Worm (Caenorhabditis elegans) whole organism, L4 larva: Measurements from ENCODE around the gene H18N23.2.

ENCODE experiments used
- T20F7.1 ChIP-seq: fragments of 200-800 bp; sonication (Bioruptor generic); optimal IDR thresholded peaks from 2 replicates; lab custom pipeline; 2018; ENCODE audit warnings: mild to moderate bottlenecking, missing genetic modification characterization, missing compliant biosample characterization
- Y48G9A.11 ChIP-seq: fragments of 200-800 bp; sonication (Bioruptor generic); IDR thresholded peaks from 2 replicates; pipeline ENCODE4 v1.3.6; 2022; ENCODE audit warnings: missing genetic modification reagents, missing genetic modification characterization, missing compliant biosample characterization
- ZK546.5 ChIP-seq, 2 experiments: sonication (generic microtip); optimal IDR thresholded peaks; 2 replicates each; lab custom pipeline; 2017; ENCODE audit warnings: missing biosample characterization in 2 of 2, missing genetic modification characterization in 2 of 2
- aha-1 ChIP-seq: fragments of 150-350 bp; peaks from one replicate; lab custom pipeline; 2014; ENCODE audit warnings: missing biosample characterization, missing genetic modification characterization
- arid-1 ChIP-seq: fragments of 200-800 bp; sonication (Bioruptor generic); conservative IDR thresholded peaks from 2 replicates; pipeline ENCODE4 v1.3.6; 2022; ENCODE audit warnings: missing genetic modification reagents, missing genetic modification characterization, missing compliant biosample characterization
- ceh-20 ChIP-seq: fragments of 200-800 bp; sonication (Bioruptor generic); IDR thresholded peaks from 2 replicates; pipeline ENCODE4 v1.3.6; 2022; ENCODE audit warnings: missing genetic modification reagents, missing genetic modification characterization, missing compliant biosample characterization
- ceh-28 ChIP-seq: fragments of 150-350 bp; optimal IDR thresholded peaks from 2 replicates; lab custom pipeline; 2014; ENCODE audit warnings: missing biosample characterization, missing genetic modification reagents, missing genetic modification characterization
- ceh-82 ChIP-seq: sonication (generic microtip); optimal IDR thresholded peaks from 2 replicates; lab custom pipeline; 2017; ENCODE audit warnings: missing biosample characterization, missing genetic modification characterization
- ces-1 ChIP-seq: fragments of 150-350 bp; sonication (generic microtip); optimal IDR thresholded peaks from 4 replicates; lab custom pipeline; 2014; ENCODE audit warnings: missing biosample characterization, missing genetic modification reagents, missing genetic modification characterization
- cey-2 ChIP-seq: sonication (generic microtip); optimal IDR thresholded peaks from 3 replicates; lab custom pipeline; 2017; ENCODE audit warnings: missing genetic modification characterization, mild to moderate bottlenecking, missing compliant biosample characterization, antibody characterized with exemption, borderline replicate concordance; ENCODE audit not compliant: insufficient read depth
- daf-12 ChIP-seq: fragments of 150-350 bp; optimal IDR thresholded peaks from 2 replicates; lab custom pipeline; 2014; ENCODE audit warnings: missing biosample characterization, missing genetic modification reagents, missing genetic modification characterization
- daf-16 ChIP-seq, 3 experiments: sonication (generic microtip); optimal IDR thresholded peaks; 2 replicates each; lab custom pipeline; 2016 to 2017; ENCODE audit warnings: missing genetic modification characterization in 3 of 3, missing genetic modification reagents in 3 of 3, mild to moderate bottlenecking in 2 of 3, missing compliant biosample characterization in 2 of 3, missing biosample characterization in 1 of 3, moderate library complexity in 1 of 3
- dmd-6 ChIP-seq: fragments of 200-800 bp; sonication (Bioruptor generic); IDR thresholded peaks from 2 replicates; pipeline ENCODE4 v1.3.6; 2022; ENCODE audit warnings: missing genetic modification reagents, missing genetic modification characterization, missing compliant biosample characterization
- dve-1 ChIP-seq: sonication (generic microtip); optimal IDR thresholded peaks from 2 replicates; lab custom pipeline; 2017; ENCODE audit warnings: antibody characterized with exemption, mild to moderate bottlenecking, missing genetic modification characterization, missing compliant biosample characterization; ENCODE audit not compliant: insufficient read depth
- egl-43 ChIP-seq: fragments of 200-800 bp; sonication (Bioruptor generic); IDR thresholded peaks from 2 replicates; pipeline ENCODE4 v1.3.6; 2022; ENCODE audit warnings: missing genetic modification reagents, missing genetic modification characterization, missing compliant biosample characterization
- gei-8 ChIP-seq: fragments of 200-800 bp; sonication (Bioruptor generic); optimal IDR thresholded peaks from 2 replicates; lab custom pipeline; 2018; ENCODE audit warnings: mild to moderate bottlenecking, missing genetic modification characterization, missing compliant biosample characterization
- hif-1 ChIP-seq, 2 experiments: sonication (generic microtip); optimal IDR thresholded peaks; 2 replicates each; lab custom pipeline; 2016 to 2017; ENCODE audit warnings: missing compliant biosample characterization in 2 of 2, missing genetic modification characterization in 2 of 2, missing genetic modification reagents in 2 of 2, missing genotype in 2 of 2, mild to moderate bottlenecking in 1 of 2
- hlh-11 ChIP-seq: fragments of 200-800 bp; sonication (Bioruptor generic); optimal IDR thresholded peaks from 2 replicates; lab custom pipeline; 2018; ENCODE audit warnings: mild to moderate bottlenecking, missing genetic modification characterization, missing compliant biosample characterization
- hlh-30 ChIP-seq: sonication (generic microtip); optimal IDR thresholded peaks from 2 replicates; lab custom pipeline; 2017; ENCODE audit warnings: antibody characterized with exemption, mild to moderate bottlenecking, missing genetic modification characterization, missing compliant biosample characterization; ENCODE audit not compliant: insufficient read depth
- hmg-1.1 ChIP-seq: fragments of 200-800 bp; sonication (Bioruptor generic); IDR thresholded peaks from 2 replicates; pipeline ENCODE4 v1.3.6; 2022; ENCODE audit warnings: missing genetic modification reagents, missing genetic modification characterization, missing compliant biosample characterization
- lin-1 ChIP-seq: fragments of 200-800 bp; sonication (Bioruptor generic); IDR thresholded peaks from 2 replicates; pipeline ENCODE4 v1.3.6; 2022; ENCODE audit warnings: missing genetic modification reagents, missing genetic modification characterization, missing compliant biosample characterization
- lin-13 ChIP-seq: fragments of 150-350 bp; optimal IDR thresholded peaks from 2 replicates; lab custom pipeline; 2014; ENCODE audit warnings: missing biosample characterization, missing genetic modification reagents, missing genetic modification characterization
- lir-3 ChIP-seq: sonication (generic microtip); optimal IDR thresholded peaks from 2 replicates; lab custom pipeline; 2016; ENCODE audit warnings: mild to moderate bottlenecking, missing genetic modification characterization, missing compliant biosample characterization
- madf-9 ChIP-seq: fragments of 200-800 bp; sonication (Bioruptor generic); conservative IDR thresholded peaks from 2 replicates; pipeline ENCODE4 v1.3.6; 2022; ENCODE audit warnings: missing genetic modification reagents, missing genetic modification characterization, missing compliant biosample characterization
- mdl-1 ChIP-seq, 2 experiments: fragments of 150-350 bp in 1 of 2; sonication (generic microtip) in 1 of 2; optimal IDR thresholded peaks; 2 replicates each; lab custom pipeline; 2014 to 2017; ENCODE audit warnings: missing biosample characterization in 2 of 2, missing genetic modification characterization in 2 of 2
- mep-1 ChIP-seq: fragments of 150-350 bp; sonication (generic microtip); optimal IDR thresholded peaks from 3 replicates; lab custom pipeline; 2014; ENCODE audit warnings: missing biosample characterization, missing genetic modification characterization
- mes-2 ChIP-seq: sonication (generic microtip); optimal IDR thresholded peaks from 2 replicates; lab custom pipeline; 2016; ENCODE audit warnings: missing genotype, mild to moderate bottlenecking, missing genetic modification characterization, missing compliant biosample characterization; ENCODE audit not compliant: poor library complexity, severe bottlenecking
- mxl-2 ChIP-seq: fragments of 200-800 bp; sonication (Bioruptor generic); conservative IDR thresholded peaks from 2 replicates; pipeline ENCODE4 v1.3.6; 2022; ENCODE audit warnings: missing genetic modification reagents, missing genetic modification characterization, missing compliant biosample characterization
- mxl-3 ChIP-seq: fragments of 200-800 bp; sonication (Bioruptor generic); optimal IDR thresholded peaks from 2 replicates; lab custom pipeline; 2018; ENCODE audit warnings: mild to moderate bottlenecking, missing genetic modification characterization, missing compliant biosample characterization
- nhr-102 ChIP-seq: sonication (generic microtip); optimal IDR thresholded peaks from 2 replicates; lab custom pipeline; 2016; ENCODE audit warnings: mild to moderate bottlenecking, missing genetic modification characterization, moderate library complexity, missing compliant biosample characterization
- nhr-11 ChIP-seq: fragments of 150-350 bp; optimal IDR thresholded peaks from 2 replicates; lab custom pipeline; 2014; ENCODE audit warnings: missing biosample characterization, missing genetic modification characterization
- nhr-237 ChIP-seq: sonication (generic microtip); optimal IDR thresholded peaks from 2 replicates; lab custom pipeline; 2017; ENCODE audit warnings: missing biosample characterization, missing genetic modification characterization
- nhr-28 ChIP-seq: fragments of 150-350 bp; optimal IDR thresholded peaks from 2 replicates; lab custom pipeline; 2014; ENCODE audit warnings: missing biosample characterization, missing genetic modification characterization
- nhr-42 ChIP-seq: fragments of 200-800 bp; sonication (Bioruptor generic); IDR thresholded peaks from 2 replicates; pipeline ENCODE4 v1.3.6; 2022; ENCODE audit warnings: missing genetic modification characterization, missing compliant biosample characterization
- nhr-48 ChIP-seq: sonication (generic microtip); optimal IDR thresholded peaks from 2 replicates; lab custom pipeline; 2016; ENCODE audit warnings: mild to moderate bottlenecking, missing genetic modification characterization, missing compliant biosample characterization
- nhr-6 ChIP-seq: fragments of 150-350 bp; optimal IDR thresholded peaks from 2 replicates; lab custom pipeline; 2014; ENCODE audit warnings: missing biosample characterization, missing genetic modification characterization
- pha-4 ChIP-seq, 2 experiments: fragments of 150-350 bp in 1 of 2; fragments of 200-800 bp in 1 of 2; sonication (Bioruptor generic) in 1 of 2; IDR thresholded peaks in 1 of 2; optimal IDR thresholded peaks in 1 of 2; 2 replicates each; pipeline versions ENCODE4 v1.3.6 to Lab custom; 2014 to 2022; ENCODE audit warnings: missing genetic modification characterization in 2 of 2, missing genetic modification reagents in 2 of 2, missing biosample characterization in 1 of 2, missing compliant biosample characterization in 1 of 2
- php-3 ChIP-seq: fragments of 200-800 bp; sonication (Bioruptor generic); IDR thresholded peaks from 2 replicates; pipeline ENCODE4 v1.3.6; 2022; ENCODE audit warnings: missing genetic modification reagents, missing genetic modification characterization, missing compliant biosample characterization
- saeg-2 ChIP-seq: fragments of 200-800 bp; sonication (Bioruptor generic); IDR thresholded peaks from 2 replicates; pipeline ENCODE4 v1.3.6; 2022; ENCODE audit warnings: missing genetic modification reagents, missing genetic modification characterization, missing compliant biosample characterization
- spr-3 ChIP-seq: fragments of 200-800 bp; sonication (Bioruptor generic); optimal IDR thresholded peaks from 2 replicates; lab custom pipeline; 2018; ENCODE audit warnings: mild to moderate bottlenecking, missing genetic modification characterization, missing compliant biosample characterization
- unc-39 ChIP-seq: sonication (generic microtip); optimal IDR thresholded peaks from 2 replicates; lab custom pipeline; 2017; ENCODE audit warnings: missing biosample characterization, missing genetic modification characterization
- unc-62 ChIP-seq, 3 experiments: fragments of 150-350 bp in 1 of 3; sonication (generic microtip); optimal IDR thresholded peaks in 2 of 3; peaks in 1 of 3; 1 replicate in 1 of 3; 2 replicates in 2 of 3; lab custom pipeline; 2014 to 2017; ENCODE audit warnings: missing biosample characterization in 3 of 3, missing genetic modification characterization in 3 of 3, missing genetic modification reagents in 3 of 3, missing genotype in 1 of 3
- zfp-2 ChIP-seq: sonication (generic microtip); optimal IDR thresholded peaks from 2 replicates; lab custom pipeline; 2016; ENCODE audit warnings: mild to moderate bottlenecking, missing genetic modification characterization, missing compliant biosample characterization
- zip-2 ChIP-seq: fragments of 150-350 bp; optimal IDR thresholded peaks from 2 replicates; lab custom pipeline; 2014; ENCODE audit warnings: missing biosample characterization, missing genetic modification characterization
- ztf-7 ChIP-seq: fragments of 150-350 bp; optimal IDR thresholded peaks from 2 replicates; lab custom pipeline; 2014; ENCODE audit warnings: missing biosample characterization, missing genetic modification characterization

Gene H18N23.2

ce11 chrX:17638460-17638859 lies 2.2 kb downstream of the H18N23.2 start:
- TF ChIP-seq lir-3 (tag; lab: Kevin White, UChicago) (no peak), aha-1 (peak; percentile 92), lin-1 (GFP tag; lab: Robert Waterston, UW) (no peak), nhr-102 (no peak), dmd-6 (GFP tag; lab: Robert Waterston, UW) (peak; percentile 39), Y48G9A.11 (no peak), nhr-6 (peak; percentile 17), nhr-48 (tag; lab: Kevin White, UChicago) (peak; percentile 15), dve-1 (peak; percentile 54), zfp-2 (tag; lab: Kevin White, UChicago) (no peak), mep-1 (tag; lab: Kevin White, UChicago) (peak; percentile 47), daf-16 (GFP tag; optimal IDR thresholded peaks at IDR 0.05; lab: Kevin White, UChicago) (peak in 1 of 2 experiments; percentile 50), daf-16 (tag; optimal IDR thresholded peaks at IDR 0.05; lab: Kevin White, UChicago) (peak; percentile 95), mes-2 (tag; lab: Kevin White, UChicago) (no peak), mxl-3 (GFP tag; lab: Kevin White, UChicago) (peak; percentile 27), ceh-28 (tag; lab: Kevin White, UChicago) (no peak), php-3 (peak; percentile 47; the same call in 1 of the 2 replicates), hlh-30 (tag; lab: Kevin White, UChicago) (peak; percentile 76), unc-39 (tag; lab: Kevin White, UChicago) (no peak), nhr-28 (tag; lab: Kevin White, UChicago) (peak; percentile 38), mdl-1 (tag; optimal IDR thresholded peaks at IDR 0.05; lab: Kevin White, UChicago) (peak; percentile 18 to 80), hlh-11 (tag; lab: Kevin White, UChicago) (peak; percentile 54), daf-12 (tag; lab: Kevin White, UChicago) (no peak), madf-9 (GFP tag; lab: Robert Waterston, UW) (no peak), ceh-82 (no peak)
- TF ChIP-seq, all 104 proteins: peak for 13

ce11 chrX:17637528-17637927 lies 3.1 kb downstream of the H18N23.2 start:
- peak; percentile 17 for TF ChIP-seq nhr-28 (tag; lab: Kevin White, UChicago)
- TF ChIP-seq spr-3 (GFP tag; lab: Kevin White, UChicago), result no peak
- TF ChIP-seq madf-9 (GFP tag; lab: Robert Waterston, UW), result no peak
- TF ChIP-seq dve-1, result no peak
- peak; percentile 31 for TF ChIP-seq hlh-11 (tag; lab: Kevin White, UChicago)
- TF ChIP-seq ZK546.5 (tag; optimal IDR thresholded peaks at IDR 0.05; lab: Kevin White, UChicago), result no peak
- no peak for TF ChIP-seq egl-43
- no peak for TF ChIP-seq daf-16 (GFP tag; optimal IDR thresholded peaks at IDR 0.05; lab: Kevin White, UChicago)
- TF ChIP-seq daf-16 (tag; optimal IDR thresholded peaks at IDR 0.05; lab: Kevin White, UChicago), result peak; percentile 98
- TF ChIP-seq nhr-237 (tag; lab: Kevin White, UChicago), result no peak
- TF ChIP-seq cey-2 (tag; lab: Kevin White, UChicago), result no peak
- TF ChIP-seq zip-2, result no peak

- TF ChIP-seq saeg-2 (GFP tag; lab: Robert Waterston, UW) (0 out of 2 replicates have a peak, but pooled peaks have one; percentile 66), mxl-3 (GFP tag; lab: Kevin White, UChicago) (peak; percentile 1), nhr-11 (peak; percentile 35), nhr-42 (GFP tag; lab: Robert Waterston, UW) (no peak), dve-1 (peak; percentile 73), aha-1 (peak; percentile 95), hif-1 (tag; optimal IDR thresholded peaks at IDR 0.05; lab: Kevin White, UChicago) (peak in 1 of 2 experiments; percentile 69), arid-1 (GFP tag; lab: Robert Waterston, UW) (no peak), mxl-2 (GFP tag; lab: Robert Waterston, UW) (peak; percentile 88), ces-1 (GFP tag; lab: Kevin White, UChicago) (no peak), nhr-28 (tag; lab: Kevin White, UChicago) (peak; percentile 78), T20F7.1 (GFP tag; lab: Kevin White, UChicago) (no peak), pha-4 (GFP tag; IDR thresholded peaks at IDR 0.05; lab: Robert Waterston, UW) (0 out of 2 replicates have a peak, but pooled peaks have one; percentile 31), pha-4 (tag; optimal IDR thresholded peaks at IDR 0.05; lab: Kevin White, UChicago) (no peak), hmg-1.1 (GFP tag; lab: Robert Waterston, UW) (no peak), unc-62 (GFP tag; optimal IDR thresholded peaks at IDR 0.05 in 1 of 2; lab: Kevin White, UChicago) (no peak), unc-62 (tag; optimal IDR thresholded peaks at IDR 0.05; lab: Kevin White, UChicago) (no peak), lin-13 (GFP tag; lab: Kevin White, UChicago) (no peak), gei-8 (peak; percentile 68), ztf-7 (peak; percentile 15), dmd-6 (GFP tag; lab: Robert Waterston, UW) (peak; percentile 96), ceh-20 (no peak)
Observed at ce11 chrX:17636326-17636735, 4.3 kb downstream of the H18N23.2 start.
